Worm (Caenorhabditis elegans) whole organism, young adult: ENCODE measurements around the gene dyf-19.

ENCODE experiments used
- B0261.1 ChIP-seq: sonication (generic microtip); optimal IDR thresholded peaks from 2 replicates; lab custom pipeline; 2016; ENCODE audit warnings: mild to moderate bottlenecking, missing genetic modification characterization, moderate library complexity, missing compliant biosample characterization
- B0336.3 ChIP-seq: fragments of 200-800 bp; sonication (Bioruptor generic); IDR thresholded peaks from 2 replicates; pipeline ENCODE4 v1.3.6; 2022; ENCODE audit warnings: missing genetic modification characterization, missing compliant biosample characterization
- C06A6.2 ChIP-seq: fragments of 200-800 bp; sonication (Bioruptor generic); conservative IDR thresholded peaks from 2 replicates; pipeline ENCODE4 v1.3.6; 2022; ENCODE audit warnings: missing genetic modification characterization, missing compliant biosample characterization
- F33H1.4 ChIP-seq: fragments of 200-800 bp; sonication (Bioruptor generic); IDR thresholded peaks from 2 replicates; pipeline ENCODE4 v1.3.6; 2022; ENCODE audit warnings: missing genetic modification reagents, missing genetic modification characterization, missing compliant biosample characterization
- K11D2.4 ChIP-seq: fragments of 200-800 bp; sonication (Bioruptor generic); IDR thresholded peaks from 2 replicates; pipeline ENCODE4 v1.3.6; 2022; ENCODE audit warnings: missing genetic modification reagents, missing genetic modification characterization, missing compliant biosample characterization
- T07F8.4 ChIP-seq: sonication (generic microtip); optimal IDR thresholded peaks from 2 replicates; lab custom pipeline; 2016; ENCODE audit warnings: mild to moderate bottlenecking, missing genetic modification characterization, moderate library complexity, missing compliant biosample characterization
- T26A5.8 ChIP-seq: sonication (generic microtip); optimal IDR thresholded peaks from 2 replicates; lab custom pipeline; 2016; ENCODE audit warnings: missing genetic modification characterization, missing compliant biosample characterization
- Y53G8AR.9 ChIP-seq: fragments of 200-800 bp; sonication (Bioruptor generic); conservative IDR thresholded peaks from 2 replicates; pipeline ENCODE4 v1.3.6; 2022; ENCODE audit warnings: missing genetic modification reagents, missing genetic modification characterization, missing compliant biosample characterization
- Y56A3A.18 ChIP-seq: fragments of 200-800 bp; sonication (Bioruptor generic); IDR thresholded peaks from 2 replicates; pipeline ENCODE4 v1.3.6; 2022; ENCODE audit warnings: missing genetic modification reagents, missing genetic modification characterization, missing compliant biosample characterization
- ZK185.1 ChIP-seq: sonication (generic microtip); optimal IDR thresholded peaks from 2 replicates; lab custom pipeline; 2016; ENCODE audit warnings: mild to moderate bottlenecking, missing genetic modification characterization, missing compliant biosample characterization; ENCODE audit not compliant: poor library complexity, severe bottlenecking
- akir-1 ChIP-seq: fragments of 200-800 bp; sonication (Bioruptor generic); optimal IDR thresholded peaks from 2 replicates; lab custom pipeline; 2018; ENCODE audit warnings: mild to moderate bottlenecking, missing genetic modification characterization, moderate library complexity, missing compliant biosample characterization
- aptf-2 ChIP-seq: fragments of 200-800 bp; sonication (Bioruptor generic); conservative IDR thresholded peaks from 2 replicates; pipeline ENCODE4 v1.3.6; 2022; ENCODE audit warnings: missing genetic modification reagents, missing genetic modification characterization, missing compliant biosample characterization
- atf-7 ChIP-seq: sonication (generic microtip); optimal IDR thresholded peaks from 2 replicates; lab custom pipeline; 2017; ENCODE audit warnings: mild to moderate bottlenecking, missing genetic modification characterization, missing compliant biosample characterization
- athp-1 ChIP-seq: sonication (generic microtip); optimal IDR thresholded peaks from 2 replicates; lab custom pipeline; 2017; ENCODE audit warnings: mild to moderate bottlenecking, missing genetic modification characterization, missing compliant biosample characterization
- bed-2 ChIP-seq: fragments of 200-800 bp; sonication (Bioruptor generic); IDR thresholded peaks from 2 replicates; pipeline ENCODE4 v1.3.6; 2022; ENCODE audit warnings: missing genetic modification reagents, missing genetic modification characterization, missing compliant biosample characterization
- ccch-3 ChIP-seq: fragments of 200-800 bp; sonication (Bioruptor generic); optimal IDR thresholded peaks from 2 replicates; lab custom pipeline; 2018; ENCODE audit warnings: mild to moderate bottlenecking, missing genetic modification characterization, missing compliant biosample characterization
- ceh-27 ChIP-seq: fragments of 200-800 bp; sonication (Bioruptor generic); optimal IDR thresholded peaks from 2 replicates; lab custom pipeline; 2018; ENCODE audit warnings: mild to moderate bottlenecking, missing genetic modification characterization, moderate library complexity, missing compliant biosample characterization
- dox-1 ChIP-seq: fragments of 200-800 bp; sonication (Bioruptor generic); IDR thresholded peaks from 2 replicates; pipeline ENCODE4 v1.3.6; 2022; ENCODE audit warnings: missing genetic modification reagents, missing genetic modification characterization, missing compliant biosample characterization
- egl-44 ChIP-seq: fragments of 200-800 bp; sonication (Bioruptor generic); IDR thresholded peaks from 2 replicates; pipeline ENCODE4 v1.3.6; 2022; ENCODE audit warnings: missing genetic modification reagents, missing genetic modification characterization, missing compliant biosample characterization
- egrh-3 ChIP-seq: fragments of 200-800 bp; sonication (Bioruptor generic); IDR thresholded peaks from 2 replicates; pipeline ENCODE4 v1.3.6; 2022; ENCODE audit warnings: missing genetic modification reagents, missing genetic modification characterization, missing compliant biosample characterization
- ets-4 ChIP-seq: fragments of 200-800 bp; sonication (Bioruptor generic); optimal IDR thresholded peaks from 2 replicates; lab custom pipeline; 2018; ENCODE audit warnings: mild to moderate bottlenecking, missing genetic modification characterization, missing compliant biosample characterization
- hlh-12 ChIP-seq: sonication (generic microtip); optimal IDR thresholded peaks from 2 replicates; lab custom pipeline; 2016; ENCODE audit warnings: missing genetic modification characterization, missing compliant biosample characterization
- hmg-1.2 ChIP-seq: fragments of 200-800 bp; sonication (Bioruptor generic); IDR thresholded peaks from 2 replicates; pipeline ENCODE4 v1.3.6; 2022; ENCODE audit warnings: missing genetic modification reagents, missing genetic modification characterization, missing compliant biosample characterization
- hsf-1 ChIP-seq: fragments of 200-800 bp; sonication (Bioruptor generic); IDR thresholded peaks from 2 replicates; pipeline ENCODE4 v1.3.6; 2022; ENCODE audit warnings: missing genetic modification reagents, missing genetic modification characterization, missing compliant biosample characterization
- let-526 ChIP-seq: fragments of 200-800 bp; sonication (Bioruptor generic); IDR thresholded peaks from 2 replicates; pipeline ENCODE4 v1.3.6; 2022; ENCODE audit warnings: missing genetic modification reagents, missing genetic modification characterization, missing compliant biosample characterization
- lin-40 ChIP-seq: sonication (generic microtip); optimal IDR thresholded peaks from 2 replicates; lab custom pipeline; 2016; ENCODE audit warnings: missing genetic modification characterization, mild to moderate bottlenecking, missing compliant biosample characterization, missing genotype, missing genetic modification reagents
- madf-3 ChIP-seq: fragments of 200-800 bp; sonication (Bioruptor generic); IDR thresholded peaks from 2 replicates; pipeline ENCODE4 v1.3.6; 2022; ENCODE audit warnings: missing genetic modification reagents, missing genetic modification characterization, missing compliant biosample characterization
- madf-6 ChIP-seq: fragments of 200-800 bp; sonication (Bioruptor generic); IDR thresholded peaks from 2 replicates; pipeline ENCODE4 v1.3.6; 2022; ENCODE audit warnings: missing genetic modification reagents, missing genetic modification characterization, missing compliant biosample characterization
- mcd-1 ChIP-seq: fragments of 200-800 bp; sonication (Bioruptor generic); IDR thresholded peaks from 2 replicates; pipeline ENCODE4 v1.3.6; 2022; ENCODE audit warnings: missing genetic modification reagents, missing genetic modification characterization, missing compliant biosample characterization
- mes-4 ChIP-seq: sonication (generic microtip); optimal IDR thresholded peaks from 2 replicates; lab custom pipeline; 2016; ENCODE audit warnings: missing genotype, missing genetic modification characterization, missing compliant biosample characterization
- nfyb-1 ChIP-seq: fragments of 200-800 bp; sonication (Bioruptor generic); IDR thresholded peaks from 2 replicates; pipeline ENCODE4 v1.3.6; 2022; ENCODE audit warnings: missing genetic modification reagents, missing genetic modification characterization, missing compliant biosample characterization
- nhr-120 ChIP-seq: fragments of 200-800 bp; sonication (Bioruptor generic); IDR thresholded peaks from 2 replicates; pipeline ENCODE4 v1.3.6; 2022; ENCODE audit warnings: missing genetic modification characterization, missing compliant biosample characterization
- nhr-80 ChIP-seq: sonication (generic microtip); optimal IDR thresholded peaks from 2 replicates; lab custom pipeline; 2016; ENCODE audit warnings: missing genetic modification characterization, missing compliant biosample characterization
- rec-8 ChIP-seq, 2 experiments: sonication (generic microtip); optimal IDR thresholded peaks; 2 replicates each; lab custom pipeline; 2016; ENCODE audit warnings: mild to moderate bottlenecking in 2 of 2, missing genetic modification characterization in 2 of 2, missing genetic modification reagents in 2 of 2, missing genotype in 2 of 2, missing biosample characterization in 1 of 2, missing compliant biosample characterization in 1 of 2, moderate library complexity in 1 of 2
- somi-1 ChIP-seq: fragments of 200-800 bp; sonication (Bioruptor generic); optimal IDR thresholded peaks from 2 replicates; lab custom pipeline; 2018; ENCODE audit warnings: mild to moderate bottlenecking, missing genetic modification characterization, missing compliant biosample characterization
- sptf-2 ChIP-seq: fragments of 200-800 bp; sonication (Bioruptor generic); optimal IDR thresholded peaks from 2 replicates; lab custom pipeline; 2018; ENCODE audit warnings: mild to moderate bottlenecking, missing genetic modification characterization, missing compliant biosample characterization
- unc-62 ChIP-seq: fragments of 150-350 bp; optimal IDR thresholded peaks from 2 replicates; lab custom pipeline; 2014; ENCODE audit warnings: missing biosample characterization, missing genetic modification reagents, missing genetic modification characterization
- zfh-2 ChIP-seq: fragments of 200-800 bp; sonication (Bioruptor generic); conservative IDR thresholded peaks from 2 replicates; pipeline ENCODE4 v1.3.6; 2022; ENCODE audit warnings: missing genetic modification reagents, missing genetic modification characterization, missing compliant biosample characterization
- zim-3 ChIP-seq: sonication (generic microtip); optimal IDR thresholded peaks from 2 replicates; lab custom pipeline; 2017; ENCODE audit warnings: mild to moderate bottlenecking, missing genetic modification characterization, moderate library complexity, missing compliant biosample characterization
- ztf-25 ChIP-seq: fragments of 200-800 bp; sonication (Bioruptor generic); IDR thresholded peaks from 2 replicates; pipeline ENCODE4 v1.3.6; 2022; ENCODE audit warnings: missing genetic modification reagents, missing genetic modification characterization, missing compliant biosample characterization
- ztf-26 ChIP-seq: sonication (generic microtip); optimal IDR thresholded peaks from 2 replicates; lab custom pipeline; 2017; ENCODE audit warnings: missing genetic modification characterization, missing compliant biosample characterization
- ztf-28 ChIP-seq: fragments of 200-800 bp; sonication (Bioruptor generic); IDR thresholded peaks from 2 replicates; pipeline ENCODE4 v1.3.6; 2022; ENCODE audit warnings: missing genetic modification reagents, missing genetic modification characterization, missing compliant biosample characterization
- ztf-6 ChIP-seq: fragments of 200-800 bp; sonication (Bioruptor generic); IDR thresholded peaks from 2 replicates; pipeline ENCODE4 v1.3.6; 2022; ENCODE audit warnings: missing genetic modification reagents, missing genetic modification characterization, missing compliant biosample characterization

dyf-19 gene

DNA sequence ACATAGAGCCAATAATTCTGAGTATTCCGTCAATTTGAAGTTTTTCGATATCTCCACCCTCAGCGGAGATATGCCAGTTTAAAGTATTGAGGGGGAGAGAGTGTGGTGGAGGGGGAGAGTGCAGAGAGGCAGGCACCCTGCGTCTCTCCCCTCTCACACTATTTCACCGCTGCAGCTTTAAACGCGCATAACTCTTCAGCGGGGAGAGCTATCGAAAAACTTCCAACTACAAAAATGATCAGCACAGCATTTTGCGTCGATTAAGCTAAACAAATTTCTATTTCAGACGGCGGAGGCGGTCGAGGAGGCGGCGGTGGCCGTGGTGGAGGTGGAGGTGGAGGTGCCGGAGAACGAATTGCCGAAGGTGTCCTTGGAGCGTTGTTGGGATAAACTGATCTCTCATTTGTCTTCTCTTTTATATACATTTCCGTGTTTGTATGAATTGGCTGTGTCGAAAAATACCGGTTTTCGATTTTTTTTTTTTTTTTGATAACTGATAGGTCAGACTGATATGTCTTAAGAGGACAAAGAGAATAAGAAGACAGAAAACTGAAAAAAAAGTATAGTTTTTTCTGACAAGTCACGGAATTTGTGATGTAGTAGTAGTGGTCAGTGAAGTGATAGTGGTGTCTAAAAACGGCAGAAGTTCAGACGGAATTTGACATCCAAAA is 13.0 kb upstream of the dyf-19 start:
- TF ChIP-seq madf-6 (GFP tag; lab: Robert Waterston, UW) = 0 out of 2 replicates have a peak, but pooled peaks have one; percentile 31
- TF ChIP-seq madf-3 (GFP tag; lab: Robert Waterston, UW) = peak; percentile 49; the same call in 1 of the 2 replicates
- TF ChIP-seq Y56A3A.18 (GFP tag; lab: Robert Waterston, UW) = no peak
- TF ChIP-seq ztf-28 (GFP tag; lab: Robert Waterston, UW) = no peak
- peak; percentile 68 for TF ChIP-seq dox-1 (GFP tag; lab: Robert Waterston, UW)
- no peak for TF ChIP-seq Y53G8AR.9 (GFP tag; lab: Robert Waterston, UW)
- TF ChIP-seq nhr-120 (GFP tag; lab: Robert Waterston, UW) = 0 out of 2 replicates have a peak, but pooled peaks have one; percentile 57
- TF ChIP-seq somi-1 = peak; percentile 5
- TF ChIP-seq nfyb-1 = 0 out of 2 replicates have a peak, but pooled peaks have one; percentile 35
- peak; percentile 67 for TF ChIP-seq zfh-2 (GFP tag; lab: Robert Waterston, UW)
- TF ChIP-seq ztf-6 = peak; percentile 53; the same call in 1 of the 2 replicates
- TF ChIP-seq lin-40 (tag; lab: Kevin White, UChicago) = peak; percentile 19
- TF ChIP-seq ztf-26 (tag; lab: Kevin White, UChicago) = peak; percentile 14
- TF ChIP-seq hmg-1.2 (GFP tag; lab: Robert Waterston, UW) = peak; percentile 79
- 0 out of 2 replicates have a peak, but pooled peaks have one; percentile 11 for TF ChIP-seq mcd-1 (GFP tag; lab: Robert Waterston, UW)
- TF ChIP-seq K11D2.4 (GFP tag; lab: Robert Waterston, UW) = 0 out of 2 replicates have a peak, but pooled peaks have one; percentile 40

DNA sequence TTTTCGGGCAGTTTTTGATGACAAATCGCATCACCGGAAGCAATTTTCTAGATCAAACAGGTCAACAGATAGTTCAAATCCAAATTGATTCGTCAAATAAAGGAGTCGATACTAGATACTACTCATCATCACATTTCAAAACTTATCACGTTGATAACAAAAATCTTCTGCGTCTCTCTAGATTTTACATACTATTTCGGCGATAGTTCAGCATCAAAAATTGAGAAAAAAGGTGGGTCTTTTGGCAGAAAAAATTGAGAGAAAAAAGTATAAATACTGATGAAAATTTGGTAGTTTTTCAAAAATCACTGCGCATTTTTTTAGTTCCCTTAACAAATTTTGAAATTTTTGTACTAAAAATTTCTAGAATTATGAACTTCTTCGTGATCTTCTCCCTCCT is 11.7 kb upstream of the dyf-19 start, which contains the start of gene nlp-26:
Gene nlp-26 (plus strand): TSS at position 301 of the 400 bp plus-strand sequence.
- no peak for TF ChIP-seq egrh-3 (GFP tag; lab: Robert Waterston, UW)
- TF ChIP-seq atf-7 (tag; lab: Kevin White, UChicago) = no peak
- no peak for TF ChIP-seq zim-3 (tag; lab: Kevin White, UChicago)
- no peak for TF ChIP-seq rec-8 (tag; optimal IDR thresholded peaks at IDR 0.05; lab: Kevin White, UChicago)
- no peak for TF ChIP-seq T26A5.8 (tag; lab: Kevin White, UChicago)

- TF ChIP-seq C06A6.2 (GFP tag; lab: Robert Waterston, UW) = no peak
- TF ChIP-seq unc-62 (GFP tag; lab: Kevin White, UChicago) = no peak
- peak; percentile 86 for TF ChIP-seq hmg-1.2 (GFP tag; lab: Robert Waterston, UW)
- TF ChIP-seq ceh-27 (GFP tag; lab: Kevin White, UChicago) = no peak
- 0 out of 2 replicates have a peak, but pooled peaks have one; percentile 41 for TF ChIP-seq let-526
- TF ChIP-seq, all 124 proteins: peak for 2
Observed at ce11 chrV:19620098-19620497, 4.8 kb upstream of the dyf-19 start.

- TF ChIP-seq B0261.1 (tag; lab: Kevin White, UChicago) = no peak
- TF ChIP-seq hsf-1 = no peak
- no peak for TF ChIP-seq mes-4
- TF ChIP-seq ZK185.1 = no peak
- peak; percentile 62 for TF ChIP-seq mcd-1 (GFP tag; lab: Robert Waterston, UW)
- TF ChIP-seq B0336.3 (GFP tag; lab: Robert Waterston, UW) = no peak; the same call in none of the 2 replicates
- TF ChIP-seq ccch-3 (GFP tag; lab: Kevin White, UChicago) = no peak
- TF ChIP-seq F33H1.4 (GFP tag; lab: Robert Waterston, UW) = no peak
- peak; percentile 13 for TF ChIP-seq athp-1 (tag; lab: Kevin White, UChicago)
- TF ChIP-seq bed-2 (GFP tag; lab: Robert Waterston, UW) = no peak
- no peak for TF ChIP-seq aptf-2 (GFP tag; lab: Robert Waterston, UW)
- no peak for TF ChIP-seq ztf-25 (GFP tag; lab: Robert Waterston, UW)
- no peak for TF ChIP-seq hlh-12 (tag; lab: Kevin White, UChicago)
- TF ChIP-seq sptf-2 (GFP tag; lab: Kevin White, UChicago) = peak; percentile 39
- no peak for TF ChIP-seq egl-44 (GFP tag; lab: Robert Waterston, UW)
- TF ChIP-seq nhr-80 = peak; percentile 28
- peak; percentile 4 for TF ChIP-seq ets-4 (GFP tag; lab: Kevin White, UChicago)
- peak; percentile 47; the same call in 1 of the 2 replicates for TF ChIP-seq K11D2.4 (GFP tag; lab: Robert Waterston, UW)
- TF ChIP-seq T07F8.4 (tag; lab: Kevin White, UChicago) = no peak
- no peak for TF ChIP-seq akir-1
Observed at ce11 chrV:19622440-19622914, 2.4 kb upstream of the dyf-19 start, which contains the start of gene Y43F8C.3. TSS of gene Y43F8C.3 (minus strand) at chrV:19622626.
